Worm (Caenorhabditis elegans) whole organism, young adult: Measurements from ENCODE around the gene ascc-1.

ENCODE experiments used
- C17E4.6 ChIP-seq: fragments of 200-800 bp; sonication (Bioruptor generic); IDR thresholded peaks from 2 replicates; pipeline ENCODE4 v1.3.6; 2022; ENCODE audit warnings: missing genetic modification reagents, missing genetic modification characterization, missing compliant biosample characterization
- D2030.7 ChIP-seq: fragments of 200-800 bp; sonication (Bioruptor generic); IDR thresholded peaks from 2 replicates; pipeline ENCODE4 v1.3.6; 2022; ENCODE audit warnings: missing genetic modification reagents, missing genetic modification characterization, missing compliant biosample characterization
- F10E7.11 ChIP-seq: sonication (generic microtip); optimal IDR thresholded peaks from 2 replicates; lab custom pipeline; 2017; ENCODE audit warnings: mild to moderate bottlenecking, missing genetic modification characterization, moderate library complexity, missing compliant biosample characterization
- F33H1.4 ChIP-seq: fragments of 200-800 bp; sonication (Bioruptor generic); IDR thresholded peaks from 2 replicates; pipeline ENCODE4 v1.3.6; 2022; ENCODE audit warnings: missing genetic modification reagents, missing genetic modification characterization, missing compliant biosample characterization
- F39B2.1 ChIP-seq: fragments of 200-800 bp; sonication (Bioruptor generic); IDR thresholded peaks from 2 replicates; pipeline ENCODE4 v1.3.6; 2022; ENCODE audit warnings: missing genetic modification reagents, missing genetic modification characterization, missing compliant biosample characterization
- F52B5.7 ChIP-seq: sonication (generic microtip); optimal IDR thresholded peaks from 2 replicates; lab custom pipeline; 2016; ENCODE audit warnings: mild to moderate bottlenecking, missing genetic modification characterization, missing compliant biosample characterization
- F57A8.1 ChIP-seq: fragments of 200-800 bp; sonication (Bioruptor generic); optimal IDR thresholded peaks from 2 replicates; lab custom pipeline; 2018; ENCODE audit warnings: mild to moderate bottlenecking, missing genetic modification characterization, moderate library complexity, missing compliant biosample characterization
- K12H6.12 ChIP-seq: fragments of 200-800 bp; sonication (Bioruptor generic); optimal IDR thresholded peaks from 2 replicates; lab custom pipeline; 2018; ENCODE audit warnings: mild to moderate bottlenecking, missing genetic modification characterization, missing compliant biosample characterization
- Y53F4B.3 ChIP-seq: fragments of 200-800 bp; sonication (Bioruptor generic); IDR thresholded peaks from 2 replicates; pipeline ENCODE4 v1.3.6; 2022; ENCODE audit warnings: missing genetic modification reagents, missing genetic modification characterization, missing compliant biosample characterization
- Y56A3A.18 ChIP-seq: fragments of 200-800 bp; sonication (Bioruptor generic); IDR thresholded peaks from 2 replicates; pipeline ENCODE4 v1.3.6; 2022; ENCODE audit warnings: missing genetic modification reagents, missing genetic modification characterization, missing compliant biosample characterization
- Y67H2A.10 ChIP-seq: fragments of 200-800 bp; sonication (Bioruptor generic); conservative IDR thresholded peaks from 2 replicates; pipeline ENCODE4 v1.3.6; 2022; ENCODE audit warnings: missing genetic modification reagents, missing genetic modification characterization, missing compliant biosample characterization
- Y95B8A.8 ChIP-seq: fragments of 200-800 bp; sonication (Bioruptor generic); IDR thresholded peaks from 2 replicates; pipeline ENCODE4 v1.3.6; 2022; ENCODE audit warnings: missing genetic modification reagents, missing genetic modification characterization, missing compliant biosample characterization
- akir-1 ChIP-seq: fragments of 200-800 bp; sonication (Bioruptor generic); optimal IDR thresholded peaks from 2 replicates; lab custom pipeline; 2018; ENCODE audit warnings: mild to moderate bottlenecking, missing genetic modification characterization, moderate library complexity, missing compliant biosample characterization
- aptf-2 ChIP-seq: fragments of 200-800 bp; sonication (Bioruptor generic); conservative IDR thresholded peaks from 2 replicates; pipeline ENCODE4 v1.3.6; 2022; ENCODE audit warnings: missing genetic modification reagents, missing genetic modification characterization, missing compliant biosample characterization
- atf-7 ChIP-seq: sonication (generic microtip); optimal IDR thresholded peaks from 2 replicates; lab custom pipeline; 2017; ENCODE audit warnings: mild to moderate bottlenecking, missing genetic modification characterization, missing compliant biosample characterization
- athp-1 ChIP-seq: sonication (generic microtip); optimal IDR thresholded peaks from 2 replicates; lab custom pipeline; 2017; ENCODE audit warnings: mild to moderate bottlenecking, missing genetic modification characterization, missing compliant biosample characterization
- attf-5 ChIP-seq: fragments of 200-800 bp; sonication (Bioruptor generic); optimal IDR thresholded peaks from 2 replicates; lab custom pipeline; 2018; ENCODE audit warnings: mild to moderate bottlenecking, missing genetic modification characterization, missing compliant biosample characterization
- ccch-3 ChIP-seq: fragments of 200-800 bp; sonication (Bioruptor generic); optimal IDR thresholded peaks from 2 replicates; lab custom pipeline; 2018; ENCODE audit warnings: mild to moderate bottlenecking, missing genetic modification characterization, missing compliant biosample characterization
- chd-7 ChIP-seq: sonication (generic microtip); optimal IDR thresholded peaks from 2 replicates; lab custom pipeline; 2016; ENCODE audit warnings: mild to moderate bottlenecking, missing genetic modification characterization, moderate library complexity, missing compliant biosample characterization
- die-1 ChIP-seq: sonication (generic microtip); optimal IDR thresholded peaks from 2 replicates; lab custom pipeline; 2016; ENCODE audit warnings: missing genotype, mild to moderate bottlenecking, missing genetic modification characterization, missing compliant biosample characterization
- dox-1 ChIP-seq: fragments of 200-800 bp; sonication (Bioruptor generic); IDR thresholded peaks from 2 replicates; pipeline ENCODE4 v1.3.6; 2022; ENCODE audit warnings: missing genetic modification reagents, missing genetic modification characterization, missing compliant biosample characterization
- egl-18 ChIP-seq: fragments of 200-800 bp; sonication (Bioruptor generic); IDR thresholded peaks from 2 replicates; pipeline ENCODE4 v1.3.6; 2022; ENCODE audit warnings: missing genetic modification reagents, missing genetic modification characterization, missing compliant biosample characterization
- lin-35 ChIP-seq, 3 experiments: fragments of 150-350 bp in 2 of 3; sonication (generic microtip) in 1 of 3; optimal IDR thresholded peaks; 2 replicates each; lab custom pipeline; 2014 to 2018; ENCODE audit warnings: missing biosample characterization in 3 of 3, missing genetic modification characterization in 3 of 3, missing genetic modification reagents in 3 of 3
- lin-40 ChIP-seq: sonication (generic microtip); optimal IDR thresholded peaks from 2 replicates; lab custom pipeline; 2016; ENCODE audit warnings: missing genetic modification characterization, mild to moderate bottlenecking, missing compliant biosample characterization, missing genotype, missing genetic modification reagents
- lsy-27 ChIP-seq: sonication (generic microtip); optimal IDR thresholded peaks from 2 replicates; lab custom pipeline; 2017; ENCODE audit warnings: missing genetic modification characterization, mild to moderate bottlenecking, missing compliant biosample characterization, antibody characterized with exemption, missing genotype, borderline replicate concordance; ENCODE audit not compliant: insufficient read depth
- mcd-1 ChIP-seq: fragments of 200-800 bp; sonication (Bioruptor generic); IDR thresholded peaks from 2 replicates; pipeline ENCODE4 v1.3.6; 2022; ENCODE audit warnings: missing genetic modification reagents, missing genetic modification characterization, missing compliant biosample characterization
- nfya-2 ChIP-seq: fragments of 200-800 bp; sonication (Bioruptor generic); IDR thresholded peaks from 2 replicates; pipeline ENCODE4 v1.3.6; 2022; ENCODE audit warnings: missing genetic modification reagents, missing genetic modification characterization, missing compliant biosample characterization
- nhr-120 ChIP-seq: fragments of 200-800 bp; sonication (Bioruptor generic); IDR thresholded peaks from 2 replicates; pipeline ENCODE4 v1.3.6; 2022; ENCODE audit warnings: missing genetic modification characterization, missing compliant biosample characterization
- nhr-179 ChIP-seq: sonication (generic microtip); optimal IDR thresholded peaks from 2 replicates; lab custom pipeline; 2016; ENCODE audit warnings: mild to moderate bottlenecking, missing genetic modification characterization, missing compliant biosample characterization
- pbrm-1 ChIP-seq: fragments of 200-800 bp; sonication (Bioruptor generic); IDR thresholded peaks from 2 replicates; pipeline ENCODE4 v1.3.6; 2022; ENCODE audit warnings: missing genetic modification reagents, missing genetic modification characterization, missing compliant biosample characterization
- rcor-1 ChIP-seq: fragments of 200-800 bp; sonication (Bioruptor generic); IDR thresholded peaks from 2 replicates; pipeline ENCODE4 v1.3.6; 2022; ENCODE audit warnings: missing genetic modification reagents, missing genetic modification characterization, missing compliant biosample characterization
- snpc-3.4 ChIP-seq: sonication (generic microtip); optimal IDR thresholded peaks from 2 replicates; lab custom pipeline; 2017; ENCODE audit warnings: missing genetic modification characterization, mild to moderate bottlenecking, missing compliant biosample characterization, antibody characterized with exemption, moderate library complexity, missing genotype, missing genetic modification reagents
- tbp1 ChIP-seq: fragments of 200-800 bp; sonication (Bioruptor generic); optimal IDR thresholded peaks from 2 replicates; lab custom pipeline; 2018; ENCODE audit warnings: mild to moderate bottlenecking, missing genetic modification characterization, missing compliant biosample characterization
- unc-130 ChIP-seq: sonication (generic microtip); optimal IDR thresholded peaks from 2 replicates; lab custom pipeline; 2016; ENCODE audit warnings: missing genetic modification reagents, missing genetic modification characterization, missing compliant biosample characterization
- ztf-18 ChIP-seq: sonication (generic microtip); optimal IDR thresholded peaks from 2 replicates; lab custom pipeline; 2016; ENCODE audit warnings: missing genotype, mild to moderate bottlenecking, missing genetic modification characterization, missing compliant biosample characterization
- ztf-25 ChIP-seq: fragments of 200-800 bp; sonication (Bioruptor generic); IDR thresholded peaks from 2 replicates; pipeline ENCODE4 v1.3.6; 2022; ENCODE audit warnings: missing genetic modification reagents, missing genetic modification characterization, missing compliant biosample characterization
- ztf-28 ChIP-seq: fragments of 200-800 bp; sonication (Bioruptor generic); IDR thresholded peaks from 2 replicates; pipeline ENCODE4 v1.3.6; 2022; ENCODE audit warnings: missing genetic modification reagents, missing genetic modification characterization, missing compliant biosample characterization
- ztf-6 ChIP-seq: fragments of 200-800 bp; sonication (Bioruptor generic); IDR thresholded peaks from 2 replicates; pipeline ENCODE4 v1.3.6; 2022; ENCODE audit warnings: missing genetic modification reagents, missing genetic modification characterization, missing compliant biosample characterization

The ascc-1 gene

ce11 chrII:19238-19637 lies 38.2 kb upstream of the ascc-1 start, which contains the start of gene gmeb-1:
Gene gmeb-1, plus strand, starts transcription at chrII:19538.
- no peak for TF ChIP-seq atf-7 (tag; lab: Kevin White, UChicago)
- no peak for TF ChIP-seq lsy-27 (tag; lab: Kevin White, UChicago)
- TF ChIP-seq F52B5.7 (tag; lab: Kevin White, UChicago), result no peak
- TF ChIP-seq Y95B8A.8 (GFP tag; lab: Robert Waterston, UW), result no peak
- TF ChIP-seq F33H1.4, result no peak
- no peak for TF ChIP-seq D2030.7 (GFP tag; lab: Robert Waterston, UW)
- no peak for TF ChIP-seq F57A8.1 (GFP tag; lab: Kevin White, UChicago)
- no peak for TF ChIP-seq K12H6.12 (tag; lab: Kevin White, UChicago)
- TF ChIP-seq unc-130 (GFP tag; lab: Kevin White, UChicago), result no peak
- TF ChIP-seq dox-1, result no peak
- TF ChIP-seq F10E7.11, result no peak

- TF ChIP-seq C17E4.6 (GFP tag; lab: Robert Waterston, UW) (no peak), ztf-18 (tag; lab: Kevin White, UChicago) (no peak), egl-18 (GFP tag; lab: Robert Waterston, UW) (no peak), aptf-2 (GFP tag; lab: Robert Waterston, UW) (no peak), die-1 (no peak), lin-35 (GFP tag; optimal IDR thresholded peaks at IDR 0.05; lab: Kevin White, UChicago) (no peak), nhr-179 (no peak), rcor-1 (GFP tag; lab: Robert Waterston, UW) (no peak), Y56A3A.18 (no peak), attf-5 (no peak)
Observed at ce11 chrII:21953-22352, 35.5 kb upstream of the ascc-1 start.

ce11 chrII:23025-23424 lies 34.4 kb upstream of the ascc-1 start, which contains the start of gene sqt-2:
Gene sqt-2, plus strand, starts transcription at chrII:23325.
- TF ChIP-seq akir-1 (GFP tag; lab: Kevin White, UChicago) (no peak), athp-1 (tag; lab: Kevin White, UChicago) (no peak), pbrm-1 (GFP tag; lab: Robert Waterston, UW) (no peak), nfya-2 (GFP tag; lab: Robert Waterston, UW) (no peak), Y53F4B.3 (GFP tag; lab: Robert Waterston, UW) (no peak), ztf-6 (GFP tag; lab: Robert Waterston, UW) (no peak), snpc-3.4 (tag; lab: Kevin White, UChicago) (no peak), ccch-3 (no peak), Y67H2A.10 (GFP tag; lab: Robert Waterston, UW) (no peak), F39B2.1 (GFP tag; lab: Robert Waterston, UW) (no peak), lin-40 (no peak), nhr-120 (GFP tag; lab: Robert Waterston, UW) (no peak), ztf-28 (GFP tag; lab: Robert Waterston, UW) (no peak), mcd-1 (GFP tag; lab: Robert Waterston, UW) (no peak), ztf-25 (no peak), tbp1 (no peak), chd-7 (no peak), F33H1.4 (no peak)
